Worm (Caenorhabditis elegans): ENCODE measurements around the gene nspc-15.

ce11 chrX:12328676-12329075, 31.9 kb upstream of the nspc-15 start, which contains the start of gene srd-45:
- TF ChIP-seq tra-4 (tag; optimal IDR thresholded peaks at IDR 0.05), result no peak
- no peak for TF ChIP-seq ama-1 (optimal IDR thresholded peaks at IDR 0.05)
- TF ChIP-seq pes-1 (GFP tag; IDR thresholded peaks at IDR 0.05), result no peak
- TF ChIP-seq ceh-13 (GFP tag; optimal IDR thresholded peaks at IDR 0.05), result no peak
- TF ChIP-seq aly-1 (tag; optimal IDR thresholded peaks at IDR 0.05), result no peak
- no peak for TF ChIP-seq flt-1 (GFP tag; IDR thresholded peaks at IDR 0.05)
- TF ChIP-seq ets-7 (tag; optimal IDR thresholded peaks at IDR 0.05), result no peak

Measured in whole organism, early embryonic.